Fruit fly (Drosophila melanogaster): ENCODE measurements around the gene Chs2.

The Chs2 gene

dm6 chr3L:21954474-21955321 is 7.5 kb upstream of the Chs2 start, which contains the start of gene CG7458 (continued):
- TF ChIP-seq sqz (GFP tag; optimal IDR thresholded peaks at IDR 0.05), result peak; percentile 0
- no peak for TF ChIP-seq oc (tag; optimal IDR thresholded peaks at IDR 0.05)
- TF ChIP-seq E2f1 (GFP tag; IDR thresholded peaks at IDR 0.05), result 0 out of 2 replicates have a peak, but pooled peaks have one; percentile 10
- peak; percentile 60 to 72 for TF ChIP-seq Trl (optimal IDR thresholded peaks at IDR 0.05)
- TF ChIP-seq Trl (GFP tag; optimal IDR thresholded peaks at IDR 0.05), result peak; percentile 22
- peak; percentile 39 for TF ChIP-seq CG3163 (GFP tag; optimal IDR thresholded peaks at IDR 0.05)
- 0 out of 2 replicates have a peak, but pooled peaks have one; percentile 13 for TF ChIP-seq esg (GFP tag; conservative IDR thresholded peaks at IDR 0.05)
- peak; percentile 53 for TF ChIP-seq slbo (GFP tag; IDR thresholded peaks at IDR 0.05)
- TF ChIP-seq PHDP (tag; optimal IDR thresholded peaks at IDR 0.05), result peak; percentile 37
- TF ChIP-seq Nf-YA (GFP tag; IDR thresholded peaks at IDR 0.05), result no peak
- 0 out of 3 replicates have a peak, but pooled peaks have one; percentile 25 for TF ChIP-seq Dbx (GFP tag; IDR thresholded peaks at IDR 0.05)
- TF ChIP-seq btn (GFP tag; optimal IDR thresholded peaks at IDR 0.05), result peak; percentile 23
- TF ChIP-seq Hmr (GFP tag; optimal IDR thresholded peaks at IDR 0.05), result peak; percentile 39
- TF ChIP-seq CG11504 (tag; optimal IDR thresholded peaks at IDR 0.05), result peak; percentile 73
- TF ChIP-seq Hand (GFP tag; optimal IDR thresholded peaks at IDR 0.05), result peak; percentile 9
- peak; percentile 29 for TF ChIP-seq dmrt11E (tag; optimal IDR thresholded peaks at IDR 0.05)
- TF ChIP-seq CG9817 (tag; optimal IDR thresholded peaks at IDR 0.05), result peak; percentile 18
- TF ChIP-seq CG2199 (GFP tag; IDR thresholded peaks at IDR 0.05), result no peak
- TF ChIP-seq nmo (GFP tag; optimal IDR thresholded peaks at IDR 0.05), result peak; percentile 77
- no peak for TF ChIP-seq p53 (GFP tag; optimal IDR thresholded peaks at IDR 0.05)
- peak; percentile 56 for TF ChIP-seq exex (tag; optimal IDR thresholded peaks at IDR 0.05)
- TF ChIP-seq sisA (GFP tag; IDR thresholded peaks at IDR 0.05), result peak; percentile 43
- TF ChIP-seq shn (GFP tag; optimal IDR thresholded peaks at IDR 0.05), result peak; percentile 15
- TF ChIP-seq CG2889 (GFP tag; IDR thresholded peaks at IDR 0.05), result peak; percentile 44; the same call in 1 of the 3 replicates
- TF ChIP-seq Chrac-16 (GFP tag; optimal IDR thresholded peaks at IDR 0.05), result peak; percentile 21
- TF ChIP-seq slp2 (GFP tag; optimal IDR thresholded peaks at IDR 0.05), result peak; percentile 49
- peak; percentile 5 for TF ChIP-seq eyg (GFP tag; optimal IDR thresholded peaks at IDR 0.05)
- TF ChIP-seq vvl (GFP tag; IDR thresholded peaks at IDR 0.05), result peak; percentile 56; the same call in 1 of the 2 replicates
- TF ChIP-seq CG8478 (optimal IDR thresholded peaks at IDR 0.05), result no peak
- TF ChIP-seq kni (GFP tag; optimal IDR thresholded peaks at IDR 0.05), result peak; percentile 3
- peak; percentile 58 for TF ChIP-seq Oli (tag; optimal IDR thresholded peaks at IDR 0.05)
- TF ChIP-seq en (GFP tag; optimal IDR thresholded peaks at IDR 0.05), result peak; percentile 42
- no peak for TF ChIP-seq Dll (GFP tag; IDR thresholded peaks at IDR 0.05; ENCODE audit: partially characterized antibody)
- peak; percentile 25; the same call in 1 of the 3 replicates for TF ChIP-seq zfh1 (GFP tag; IDR thresholded peaks at IDR 0.05)
- peak; percentile 18 for TF ChIP-seq Abd-B (GFP tag; optimal IDR thresholded peaks at IDR 0.05)
- TF ChIP-seq chm (GFP tag; IDR thresholded peaks at IDR 0.05), result peak; percentile 49; the same call in 1 of the 2 replicates
- TF ChIP-seq Stat92E (GFP tag; optimal IDR thresholded peaks at IDR 0.05), result no peak
- no peak for TF ChIP-seq repo (GFP tag; optimal IDR thresholded peaks at IDR 0.05)
- no peak for TF ChIP-seq Lim3 (GFP tag; IDR thresholded peaks at IDR 0.05)
- TF ChIP-seq Bgb (GFP tag; IDR thresholded peaks at IDR 0.05; ENCODE audit: partially characterized antibody), result peak; percentile 10; the same call in 1 of the 2 replicates
- no peak for TF ChIP-seq hkb (optimal IDR thresholded peaks at IDR 0.05)
- TF ChIP-seq hkb (GFP tag; IDR thresholded peaks at IDR 0.05), result peak; percentile 32; the same call in 1 of the 2 replicates
- TF ChIP-seq HHEX (GFP tag; optimal IDR thresholded peaks at IDR 0.05), result peak; percentile 10
- TF ChIP-seq CG9609 (GFP tag; optimal IDR thresholded peaks at IDR 0.05), result peak; percentile 47
- TF ChIP-seq CG15011 (GFP tag; optimal IDR thresholded peaks at IDR 0.05), result peak; percentile 56
- TF ChIP-seq Rfx (GFP tag; IDR thresholded peaks at IDR 0.05), result peak; percentile 41; the same call in 1 of the 2 replicates
- TF ChIP-seq seq (GFP tag; IDR thresholded peaks at IDR 0.05), result peak; percentile 28; the same call in 1 of the 2 replicates
- peak; percentile 71 for TF ChIP-seq Jarid2 (GFP tag; optimal IDR thresholded peaks at IDR 0.05)
- TF ChIP-seq CG16813 (GFP tag; IDR thresholded peaks at IDR 0.05; ENCODE audit: partially characterized antibody), result no peak
